Fruit fly (Drosophila melanogaster) whole organism, prepupa: ENCODE results near the gene CG2841.
A peak's percentile ranks its signal among the peaks of the same experiment; 100 is the strongest.

Source experiments
- Blimp-1 ChIP-seq: fragments of 200-800 bp; sonication (Bioruptor generic); optimal IDR thresholded peaks from 3 replicates; lab custom pipeline; 2017; ENCODE audit warnings: missing biosample characterization, missing genetic modification characterization, mild to moderate bottlenecking, moderate library complexity, missing genetic modification reagents
- CG10669 ChIP-seq: fragments of 200-800 bp; sonication (Bioruptor generic); optimal IDR thresholded peaks from 3 replicates; lab custom pipeline; 2018; ENCODE audit warnings: missing biosample characterization, mild to moderate bottlenecking, missing genetic modification characterization, moderate library complexity
- CG11294 ChIP-seq: fragments of 200-800 bp; sonication (Bioruptor generic); IDR thresholded peaks from 2 replicates; pipeline ENCODE4 v1.3.6; 2022; ENCODE audit warnings: missing biosample characterization, missing genetic modification characterization
- CG11762 ChIP-seq: fragments of 200-800 bp; sonication (Bioruptor generic); optimal IDR thresholded peaks from 3 replicates; lab custom pipeline; 2016; ENCODE audit warnings: missing biosample characterization, missing genetic modification characterization; ENCODE audit not compliant: insufficient read depth
- CG11902 ChIP-seq: fragments of 200-800 bp; sonication (Bioruptor generic); optimal IDR thresholded peaks from 3 replicates; lab custom pipeline; 2016; ENCODE audit warnings: missing biosample characterization, missing genetic modification characterization
- CG15336 ChIP-seq: fragments of 200-800 bp; sonication (Bioruptor generic); IDR thresholded peaks from 2 replicates; pipeline ENCODE4 v1.3.6; 2022; ENCODE audit warnings: missing biosample characterization, missing genetic modification characterization
- CG1621 ChIP-seq: fragments of 200-800 bp; sonication (Bioruptor generic); optimal IDR thresholded peaks from 3 replicates; lab custom pipeline; 2018; ENCODE audit warnings: missing biosample characterization, mild to moderate bottlenecking, missing genetic modification characterization
- CG16779 ChIP-seq: fragments of 200-800 bp; sonication (Bioruptor generic); optimal IDR thresholded peaks from 3 replicates; lab custom pipeline; 2017; ENCODE audit warnings: missing biosample characterization, mild to moderate bottlenecking, missing genetic modification characterization
- CG3032 ChIP-seq: fragments of 200-800 bp; optimal IDR thresholded peaks from 2 replicates; lab custom pipeline; 2019; ENCODE audit warnings: missing biosample characterization, mild to moderate bottlenecking, missing genetic modification characterization, moderate library complexity
- CG31627 ChIP-seq: fragments of 200-800 bp; sonication (Bioruptor generic); optimal IDR thresholded peaks from 3 replicates; lab custom pipeline; 2016; ENCODE audit warnings: missing biosample characterization, missing genetic modification characterization
- CG32006 ChIP-seq: fragments of 200-800 bp; sonication (Bioruptor generic); optimal IDR thresholded peaks from 3 replicates; lab custom pipeline; 2017; ENCODE audit warnings: missing biosample characterization, mild to moderate bottlenecking, missing genetic modification characterization
- CG34406 ChIP-seq: fragments of 200-800 bp; sonication (Bioruptor generic); optimal IDR thresholded peaks from 3 replicates; lab custom pipeline; 2016; ENCODE audit warnings: missing biosample characterization, missing genetic modification characterization
- CG3919 ChIP-seq: fragments of 200-800 bp; sonication (Bioruptor generic); optimal IDR thresholded peaks from 3 replicates; lab custom pipeline; 2016; ENCODE audit warnings: missing biosample characterization, missing genetic modification characterization
- CG4318 ChIP-seq: fragments of 200-800 bp; sonication (Bioruptor generic); optimal IDR thresholded peaks from 3 replicates; lab custom pipeline; 2017; ENCODE audit warnings: missing biosample characterization, mild to moderate bottlenecking, missing genetic modification characterization
- CG6163 ChIP-seq: fragments of 200-800 bp; sonication (Bioruptor generic); IDR thresholded peaks from 3 replicates; pipeline ENCODE4 v1.3.6; 2022; ENCODE audit warnings: missing biosample characterization, missing genetic modification characterization
- CG6276 ChIP-seq: fragments of 200-800 bp; sonication (Bioruptor generic); optimal IDR thresholded peaks from 2 replicates; lab custom pipeline; 2017; ENCODE audit warnings: missing biosample characterization, mild to moderate bottlenecking, missing genetic modification characterization
- CG6808 ChIP-seq: fragments of 200-800 bp; sonication (Bioruptor generic); optimal IDR thresholded peaks from 3 replicates; lab custom pipeline; 2017; ENCODE audit warnings: missing biosample characterization, missing genetic modification characterization, mild to moderate bottlenecking, moderate library complexity, missing genetic modification reagents
- CG7368 ChIP-seq: fragments of 200-800 bp; sonication (Bioruptor generic); optimal IDR thresholded peaks from 3 replicates; lab custom pipeline; 2016; ENCODE audit warnings: missing biosample characterization, missing genetic modification characterization
- CG8119 ChIP-seq: fragments of 200-800 bp; sonication (Bioruptor generic); IDR thresholded peaks from 3 replicates; pipeline ENCODE4 v1.3.6; 2022; ENCODE audit warnings: missing biosample characterization, missing genetic modification characterization
- CG8632 ChIP-seq: fragments of 200-800 bp; sonication (Bioruptor generic); optimal IDR thresholded peaks from 3 replicates; lab custom pipeline; 2016; ENCODE audit warnings: missing biosample characterization, missing genetic modification characterization
- CG9139 ChIP-seq: fragments of 200-800 bp; sonication (Bioruptor generic); optimal IDR thresholded peaks from 3 replicates; lab custom pipeline; 2017; ENCODE audit warnings: missing biosample characterization, mild to moderate bottlenecking, missing genetic modification characterization
- Eip75B ChIP-seq: fragments of 200-800 bp; sonication (Bioruptor generic); optimal IDR thresholded peaks from 3 replicates; lab custom pipeline; 2016; ENCODE audit warnings: missing biosample characterization, missing genetic modification characterization
- Eip78C ChIP-seq: fragments of 200-800 bp; sonication (Bioruptor generic); peaks from one replicate; lab custom pipeline; 2016; ENCODE audit warnings: missing biosample characterization, missing genetic modification characterization
- Eip93F ChIP-seq: fragments of 200-800 bp; sonication (Bioruptor generic); optimal IDR thresholded peaks from 2 replicates; lab custom pipeline; 2016; ENCODE audit warnings: missing biosample characterization, mild to moderate bottlenecking, missing genetic modification characterization
- Ets96B ChIP-seq: fragments of 200-800 bp; optimal IDR thresholded peaks from 2 replicates; lab custom pipeline; 2019; ENCODE audit warnings: missing biosample characterization, mild to moderate bottlenecking, missing genetic modification characterization, moderate library complexity
- Hr4 ChIP-seq: fragments of 200-800 bp; sonication (Bioruptor generic); optimal IDR thresholded peaks from 3 replicates; lab custom pipeline; 2016; ENCODE audit warnings: missing biosample characterization, missing genetic modification characterization
- Lpt ChIP-seq: fragments of 200-800 bp; sonication (Bioruptor generic); optimal IDR thresholded peaks from 3 replicates; lab custom pipeline; 2016; ENCODE audit warnings: missing biosample characterization, missing genetic modification characterization
- Met ChIP-seq: fragments of 200-800 bp; sonication (Bioruptor generic); optimal IDR thresholded peaks from 3 replicates; lab custom pipeline; 2016; ENCODE audit warnings: missing biosample characterization, missing genetic modification characterization
- Sox14 ChIP-seq: fragments of 200-800 bp; sonication (Bioruptor generic); optimal IDR thresholded peaks from 3 replicates; lab custom pipeline; 2016; ENCODE audit warnings: missing biosample characterization, missing genetic modification characterization
- Sox15 ChIP-seq: fragments of 200-800 bp; sonication (Bioruptor generic); optimal IDR thresholded peaks from 3 replicates; lab custom pipeline; 2016; ENCODE audit warnings: missing biosample characterization, missing genetic modification characterization
- achi ChIP-seq: fragments of 200-800 bp; sonication (Bioruptor generic); optimal IDR thresholded peaks from 3 replicates; lab custom pipeline; 2016; ENCODE audit warnings: missing biosample characterization, missing genetic modification characterization
- acj6 ChIP-seq: fragments of 200-800 bp; sonication (Bioruptor generic); optimal IDR thresholded peaks from 3 replicates; lab custom pipeline; 2016; ENCODE audit warnings: missing biosample characterization, missing genetic modification characterization
- cyc ChIP-seq: fragments of 200-800 bp; sonication (Bioruptor generic); optimal IDR thresholded peaks from 3 replicates; lab custom pipeline; 2016; ENCODE audit warnings: missing biosample characterization, missing genetic modification characterization
- dac ChIP-seq: fragments of 200-800 bp; sonication (Bioruptor generic); optimal IDR thresholded peaks from 2 replicates; lab custom pipeline; 2017; ENCODE audit warnings: missing biosample characterization, mild to moderate bottlenecking, missing genetic modification characterization
- dsx ChIP-seq: fragments of 200-800 bp; optimal IDR thresholded peaks from 3 replicates; lab custom pipeline; 2019; ENCODE audit warnings: missing biosample characterization, mild to moderate bottlenecking, missing genetic modification characterization, moderate library complexity; ENCODE audit not compliant: poor library complexity, severe bottlenecking
- esn ChIP-seq: fragments of 200-800 bp; sonication (Bioruptor generic); optimal IDR thresholded peaks from 2 replicates; lab custom pipeline; 2016; ENCODE audit warnings: missing biosample characterization, mild to moderate bottlenecking, missing genetic modification characterization, moderate library complexity
- fd59A ChIP-seq: fragments of 200-800 bp; sonication (Bioruptor generic); optimal IDR thresholded peaks from 2 replicates; lab custom pipeline; 2017; ENCODE audit warnings: missing biosample characterization, mild to moderate bottlenecking, missing genetic modification characterization, missing genetic modification reagents
- fd85E ChIP-seq: fragments of 200-800 bp; sonication (Bioruptor generic); optimal IDR thresholded peaks from 3 replicates; lab custom pipeline; 2016; ENCODE audit warnings: missing biosample characterization, missing genetic modification characterization
- fkh ChIP-seq: fragments of 200-800 bp; sonication (Bioruptor generic); optimal IDR thresholded peaks from 3 replicates; lab custom pipeline; 2017; ENCODE audit warnings: missing biosample characterization, mild to moderate bottlenecking, missing genetic modification characterization, moderate library complexity
- net ChIP-seq: fragments of 200-800 bp; sonication (Bioruptor generic); optimal IDR thresholded peaks from 3 replicates; lab custom pipeline; 2016; ENCODE audit warnings: missing biosample characterization, missing genetic modification characterization
- spab ChIP-seq: fragments of 200-800 bp; sonication (Bioruptor generic); optimal IDR thresholded peaks from 2 replicates; lab custom pipeline; 2017; ENCODE audit warnings: missing biosample characterization, mild to moderate bottlenecking, missing genetic modification characterization, missing genetic modification reagents
- topi ChIP-seq: fragments of 200-800 bp; sonication (Bioruptor generic); optimal IDR thresholded peaks from 3 replicates; lab custom pipeline; 2016; ENCODE audit warnings: missing biosample characterization, missing genetic modification characterization
- vri ChIP-seq: fragments of 200-800 bp; sonication (Bioruptor generic); optimal IDR thresholded peaks from 3 replicates; lab custom pipeline; 2016; ENCODE audit warnings: missing biosample characterization, mild to moderate bottlenecking, missing genetic modification characterization

The CG2841 gene

DNA sequence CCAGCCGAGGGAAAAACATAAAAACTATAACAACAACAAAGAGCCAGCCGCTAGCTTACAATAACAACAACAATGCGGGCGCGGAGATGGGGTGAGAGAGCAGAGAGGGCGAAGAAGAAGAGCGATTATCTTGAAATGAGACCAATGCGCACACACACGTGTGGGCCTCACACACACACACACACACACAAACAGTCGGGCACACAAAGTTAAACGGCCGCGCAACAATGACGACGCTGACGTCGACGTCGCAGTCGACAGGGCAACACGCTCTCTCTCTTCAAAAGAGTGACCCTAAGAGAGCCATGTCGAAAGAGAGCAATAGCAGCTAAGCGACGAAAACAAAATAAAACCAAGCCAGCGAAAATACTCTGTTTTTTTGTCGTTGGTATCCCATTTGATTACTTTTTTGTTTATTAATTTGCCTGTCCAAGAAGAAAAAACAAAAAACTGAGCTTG lies 60.3 kb downstream of the CG2841 start (continued):
- TF ChIP-seq dsx (GFP tag; lab: Kevin White, UChicago) (peak; percentile 68), Sox14 (GFP tag; lab: Kevin White, UChicago) (peak; percentile 32), CG16779 (tag; lab: Kevin White, UChicago) (no peak), fd59A (GFP tag; lab: Kevin White, UChicago) (no peak), Met (GFP tag; lab: Kevin White, UChicago) (no peak), CG9139 (peak; percentile 44), CG7368 (GFP tag; lab: Kevin White, UChicago) (no peak), fd85E (GFP tag; lab: Kevin White, UChicago) (peak; percentile 5), Sox15 (GFP tag; lab: Kevin White, UChicago) (no peak), CG11902 (GFP tag; lab: Kevin White, UChicago) (no peak), CG31627 (GFP tag; lab: Kevin White, UChicago) (no peak), net (GFP tag; lab: Kevin White, UChicago) (no peak), CG6808 (GFP tag; lab: Kevin White, UChicago) (no peak), CG11294 (GFP tag; lab: Robert Waterston, UW) (no peak), CG8632 (GFP tag; lab: Kevin White, UChicago) (no peak), CG34406 (no peak), spab (GFP tag; lab: Kevin White, UChicago) (no peak), achi (no peak), acj6 (GFP tag; lab: Kevin White, UChicago) (no peak), CG1621 (tag; lab: Kevin White, UChicago) (no peak), Eip75B (GFP tag; lab: Kevin White, UChicago) (no peak), Eip93F (GFP tag; lab: Kevin White, UChicago) (no peak), Ets96B (no peak), CG3919 (GFP tag; lab: Kevin White, UChicago) (no peak), esn (GFP tag; lab: Kevin White, UChicago) (no peak), CG8119 (GFP tag; lab: Robert Waterston, UW) (no peak), cyc (no peak), CG11762 (GFP tag; lab: Kevin White, UChicago) (no peak), vri (GFP tag; lab: Kevin White, UChicago) (no peak), CG15336 (GFP tag; lab: Robert Waterston, UW) (no peak), Lpt (no peak)

DNA sequence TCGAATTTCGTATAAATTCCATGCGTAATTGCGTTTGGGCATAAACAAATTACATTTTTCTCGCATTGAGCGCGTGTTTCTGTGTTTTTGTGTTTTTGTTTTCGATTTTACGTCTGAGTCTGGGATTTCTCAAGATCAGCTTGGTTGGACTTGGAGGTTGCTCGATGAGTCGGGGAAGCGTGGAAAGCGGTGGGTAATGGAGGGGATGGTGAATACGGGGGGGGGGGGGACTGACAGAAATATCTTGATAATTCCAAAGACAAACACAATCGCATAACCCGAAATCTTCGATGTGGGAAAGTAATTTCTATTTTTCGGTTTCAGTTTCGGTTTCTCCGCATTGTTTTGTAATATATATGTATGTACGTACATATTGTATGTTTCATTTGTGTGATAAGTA lies 60.9 kb downstream of the CG2841 start:
- TF ChIP-seq CG3032 (tag; lab: Kevin White, UChicago) = no peak
- TF ChIP-seq CG9139 = no peak
- no peak for TF ChIP-seq CG6163 (GFP tag; lab: Robert Waterston, UW)
- TF ChIP-seq Sox15 (GFP tag; lab: Kevin White, UChicago) = no peak
- no peak for TF ChIP-seq Hr4 (GFP tag; lab: Kevin White, UChicago)
- TF ChIP-seq Blimp-1 (GFP tag; lab: Kevin White, UChicago) = no peak

DNA sequence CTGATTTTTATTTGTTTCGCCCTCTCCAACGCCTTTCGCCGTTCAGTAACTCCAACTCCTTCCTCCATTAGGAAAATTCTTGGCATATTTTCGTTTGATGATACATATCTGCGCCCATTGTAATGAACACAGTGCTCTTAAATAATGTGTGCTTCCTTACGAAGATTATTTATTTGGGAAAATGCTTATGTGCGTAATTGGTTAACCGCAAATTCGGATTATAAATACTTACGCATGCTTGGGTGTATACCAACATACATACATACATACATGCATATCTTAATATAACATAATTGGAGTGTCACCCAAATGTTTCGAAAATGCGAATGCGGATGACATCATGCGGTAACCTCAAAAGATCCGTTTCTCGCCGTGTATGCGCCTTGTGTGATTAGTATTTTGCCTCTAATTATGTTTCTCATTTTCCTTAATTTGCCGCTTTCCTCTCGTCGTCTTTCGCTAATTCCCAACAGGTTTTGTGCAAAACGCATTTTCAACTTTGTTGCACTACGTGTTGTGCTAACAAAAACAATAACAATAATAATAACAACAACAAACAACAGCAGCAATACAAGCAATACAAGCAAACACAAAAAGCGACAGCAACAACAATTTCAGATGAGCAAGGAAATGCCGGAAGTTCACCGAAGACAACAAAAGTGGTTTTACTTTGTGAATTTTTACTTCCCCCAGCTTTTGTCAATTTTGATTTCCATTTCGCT lies 61.5 kb downstream of the CG2841 start:
- TF ChIP-seq Hr4 (GFP tag; lab: Kevin White, UChicago) = peak; percentile 18
- peak; percentile 41 for TF ChIP-seq CG6276
- no peak for TF ChIP-seq CG11294 (GFP tag; lab: Robert Waterston, UW)
- TF ChIP-seq CG8119 (GFP tag; lab: Robert Waterston, UW) = peak; percentile 25; the same call in 1 of the 3 replicates
- TF ChIP-seq Eip78C = peak; percentile 64
- peak; percentile 2 for TF ChIP-seq dac (GFP tag; lab: Kevin White, UChicago)
- TF ChIP-seq CG10669 (GFP tag; lab: Kevin White, UChicago) = no peak
- no peak for TF ChIP-seq CG34406
- no peak for TF ChIP-seq CG31627 (GFP tag; lab: Kevin White, UChicago)
- TF ChIP-seq CG11902 (GFP tag; lab: Kevin White, UChicago) = no peak
- peak; percentile 18 for TF ChIP-seq CG4318
- TF ChIP-seq topi (GFP tag; lab: Kevin White, UChicago) = no peak
- TF ChIP-seq fkh (GFP tag; lab: Kevin White, UChicago) = no peak
- no peak for TF ChIP-seq CG9139
- peak; percentile 7 for TF ChIP-seq achi
- no peak for TF ChIP-seq CG15336 (GFP tag; lab: Robert Waterston, UW)
- TF ChIP-seq fd59A (GFP tag; lab: Kevin White, UChicago) = no peak
- TF ChIP-seq dsx (GFP tag; lab: Kevin White, UChicago) = peak; percentile 50
- peak; percentile 44 for TF ChIP-seq CG32006 (GFP tag; lab: Kevin White, UChicago)
